Worm (Caenorhabditis elegans) whole organism, young adult: ENCODE measurements around the gene T10D4.14.

ENCODE experiments used
- F37B4.10 ChIP-seq: fragments of 200-800 bp; sonication (Bioruptor generic); IDR thresholded peaks from 2 replicates; pipeline ENCODE4 v1.3.6; 2022; ENCODE audit warnings: missing genetic modification characterization, missing compliant biosample characterization
- F52B5.7 ChIP-seq: sonication (generic microtip); optimal IDR thresholded peaks from 2 replicates; lab custom pipeline; 2016; ENCODE audit warnings: mild to moderate bottlenecking, missing genetic modification characterization, missing compliant biosample characterization
- dox-1 ChIP-seq: fragments of 200-800 bp; sonication (Bioruptor generic); IDR thresholded peaks from 2 replicates; pipeline ENCODE4 v1.3.6; 2022; ENCODE audit warnings: missing genetic modification reagents, missing genetic modification characterization, missing compliant biosample characterization
- hsf-1 ChIP-seq: fragments of 200-800 bp; sonication (Bioruptor generic); IDR thresholded peaks from 2 replicates; pipeline ENCODE4 v1.3.6; 2022; ENCODE audit warnings: missing genetic modification reagents, missing genetic modification characterization, missing compliant biosample characterization
- lin-26 ChIP-seq: fragments of 200-800 bp; sonication (Bioruptor generic); IDR thresholded peaks from 2 replicates; pipeline ENCODE4 v1.3.6; 2022; ENCODE audit warnings: missing genetic modification reagents, missing genetic modification characterization, missing compliant biosample characterization
- madf-10 ChIP-seq: sonication (generic microtip); optimal IDR thresholded peaks from 2 replicates; lab custom pipeline; 2016; ENCODE audit warnings: mild to moderate bottlenecking, missing genetic modification characterization, missing compliant biosample characterization
- repo-1 ChIP-seq: sonication (generic microtip); optimal IDR thresholded peaks from 2 replicates; lab custom pipeline; 2017; ENCODE audit warnings: mild to moderate bottlenecking, missing genetic modification characterization, missing compliant biosample characterization

ce11 chrII:3111147-3111546 lies 40.4 kb downstream of the T10D4.14 start, which contains the start of gene Y25C1A.13:
- TF ChIP-seq F52B5.7 (tag; lab: Kevin White, UChicago) = no peak
- TF ChIP-seq F37B4.10 (GFP tag; lab: Robert Waterston, UW) = no peak
- TF ChIP-seq hsf-1 (GFP tag; lab: Robert Waterston, UW) = no peak
- no peak for TF ChIP-seq madf-10 (tag; lab: Kevin White, UChicago)
- no peak for TF ChIP-seq dox-1 (GFP tag; lab: Robert Waterston, UW)
- no peak for TF ChIP-seq lin-26 (GFP tag; lab: Robert Waterston, UW)
- TF ChIP-seq repo-1 (tag; lab: Kevin White, UChicago) = no peak
